Fruit fly (Drosophila melanogaster) ovary, adult (tissue): Measurements from ENCODE around the gene CG11700.

Experiments
- CG17801 ChIP-seq: fragments of 200-800 bp; optimal IDR thresholded peaks from 2 replicates; lab custom pipeline; 2019; ENCODE audit warnings: missing biosample characterization, mild to moderate bottlenecking, missing genetic modification characterization, moderate library complexity; ENCODE audit not compliant: partially characterized antibody

Gene CG11700

DNA sequence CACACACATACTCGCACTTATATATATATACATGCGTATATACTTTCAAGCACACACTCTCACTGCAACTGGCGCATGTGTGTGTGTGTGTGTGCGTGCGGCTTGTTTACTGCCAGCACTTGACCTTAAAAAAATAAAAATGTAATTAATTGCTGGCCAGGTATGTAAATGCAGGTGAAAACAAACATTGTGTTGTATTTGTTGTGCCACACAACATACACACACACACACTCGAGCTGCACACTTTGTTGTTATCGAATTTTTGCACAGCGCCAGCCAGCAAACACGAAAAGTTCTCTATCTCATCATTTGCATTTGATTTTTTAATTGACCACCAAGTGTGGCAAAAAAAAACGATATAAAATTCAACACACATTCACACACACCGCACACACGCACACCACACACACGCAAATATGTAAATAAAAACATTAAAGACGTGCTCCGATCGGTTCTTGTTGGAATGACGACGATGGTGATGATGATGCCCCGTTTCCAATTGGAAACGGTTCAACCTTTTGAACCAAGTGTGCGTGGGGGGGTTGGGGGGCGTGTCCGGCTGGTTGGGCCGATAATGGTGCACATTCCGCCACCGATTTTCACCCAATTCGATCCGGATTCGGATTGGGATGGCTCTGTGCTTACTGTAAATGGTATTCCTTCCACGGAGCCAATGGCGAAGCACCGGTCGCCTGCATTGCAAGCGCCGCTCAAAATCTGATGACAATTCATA, 28.6 kb downstream of the CG11700 start:
- no peak for TF ChIP-seq CG17801 (GFP tag; lab: Kevin White, UChicago)

DNA sequence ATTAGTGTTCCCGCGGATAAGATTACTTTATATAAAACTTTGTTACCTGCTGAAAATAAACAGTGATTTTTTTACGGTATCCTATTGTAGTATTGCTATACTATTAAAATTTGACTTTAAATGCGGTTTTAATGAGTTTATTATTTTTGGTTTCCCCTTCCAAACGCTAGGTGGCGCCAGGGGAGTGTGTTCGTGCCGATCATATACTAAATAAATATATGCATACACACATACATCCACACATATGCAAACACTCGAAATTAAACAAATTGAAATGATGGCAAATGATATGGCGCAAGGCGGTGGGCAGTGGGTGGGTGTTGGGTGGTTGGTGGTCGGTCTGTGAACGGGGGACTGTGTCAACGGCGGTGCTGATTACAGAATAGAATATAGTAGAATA, 29.7 kb downstream of the CG11700 start:
- TF ChIP-seq CG17801 (GFP tag; lab: Kevin White, UChicago) = no peak

DNA sequence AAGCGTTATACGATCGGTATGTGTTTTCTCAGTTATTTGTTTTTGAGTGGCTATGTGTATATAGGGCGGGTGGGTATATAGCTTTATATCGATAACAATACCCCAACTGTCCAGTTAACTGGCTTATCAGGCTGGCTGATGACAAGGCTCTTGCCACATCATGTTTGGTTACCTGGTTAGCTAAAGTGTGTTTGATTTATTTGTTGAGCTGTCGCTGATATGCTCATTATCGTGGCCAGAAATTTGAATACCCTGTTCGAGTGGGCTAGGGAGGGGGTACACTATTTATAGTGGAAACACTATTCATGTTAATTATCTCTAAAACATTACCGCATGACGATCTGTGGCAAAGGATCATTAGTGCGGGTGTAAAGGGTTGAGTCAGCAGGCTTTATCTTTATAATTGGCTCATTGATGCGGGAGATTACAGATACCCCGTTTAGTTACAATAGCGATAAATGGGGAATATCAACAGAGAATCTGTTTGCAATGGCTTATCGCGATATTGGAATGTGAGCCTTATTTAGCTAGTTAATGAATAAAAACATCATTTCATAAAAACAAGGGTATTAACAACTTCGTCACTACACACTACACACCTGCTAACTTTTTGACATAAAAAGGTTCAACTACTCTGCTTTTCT, 30.4 kb downstream of the CG11700 start:
- TF ChIP-seq CG17801 (GFP tag; lab: Kevin White, UChicago) = no peak

DNA sequence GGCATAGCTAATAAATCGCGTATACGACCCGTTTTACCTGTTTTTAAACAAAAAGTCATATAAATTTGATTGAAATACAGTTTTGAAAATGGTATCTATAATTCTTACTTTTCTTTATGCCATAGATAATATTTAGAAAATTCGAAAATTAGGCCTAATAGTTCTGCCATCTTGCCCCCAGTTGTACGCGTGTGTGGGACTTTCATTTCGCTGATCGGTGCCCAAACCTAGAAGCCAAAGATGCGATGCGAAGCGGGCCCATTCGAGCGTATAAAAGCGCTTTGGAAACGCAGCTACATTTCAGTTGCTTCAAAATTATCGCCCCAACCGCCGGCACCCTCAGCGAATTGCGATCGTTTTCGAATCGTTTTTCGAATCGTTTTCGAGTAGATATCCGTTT, 46.4 kb downstream of the CG11700 start, which contains the start of gene CG14445:
CG14445 (plus strand) TSS at position 301 of the 400 bp plus-strand sequence.
- no peak for TF ChIP-seq CG17801 (GFP tag; lab: Kevin White, UChicago)
